Worm (Caenorhabditis elegans) whole organism, young adult: ENCODE measurements around the gene F20D6.10.

Experiments used
- B0261.1 ChIP-seq: sonication (generic microtip); optimal IDR thresholded peaks from 2 replicates; lab custom pipeline; 2016; ENCODE audit warnings: mild to moderate bottlenecking, missing genetic modification characterization, moderate library complexity, missing compliant biosample characterization
- C17E4.6 ChIP-seq: fragments of 200-800 bp; sonication (Bioruptor generic); IDR thresholded peaks from 2 replicates; pipeline ENCODE4 v1.3.6; 2022; ENCODE audit warnings: missing genetic modification reagents, missing genetic modification characterization, missing compliant biosample characterization
- D2030.7 ChIP-seq: fragments of 200-800 bp; sonication (Bioruptor generic); IDR thresholded peaks from 2 replicates; pipeline ENCODE4 v1.3.6; 2022; ENCODE audit warnings: missing genetic modification reagents, missing genetic modification characterization, missing compliant biosample characterization
- F22D6.2 ChIP-seq: sonication (generic microtip); optimal IDR thresholded peaks from 2 replicates; lab custom pipeline; 2016; ENCODE audit warnings: mild to moderate bottlenecking, missing genetic modification characterization, missing compliant biosample characterization
- F23B12.7 ChIP-seq: sonication (generic microtip); optimal IDR thresholded peaks from 2 replicates; lab custom pipeline; 2017; ENCODE audit warnings: missing genetic modification characterization, mild to moderate bottlenecking, missing compliant biosample characterization, antibody characterized with exemption, moderate library complexity; ENCODE audit not compliant: insufficient read depth
- F49E8.2 ChIP-seq: sonication (generic microtip); optimal IDR thresholded peaks from 3 replicates; lab custom pipeline; 2017; ENCODE audit warnings: missing genetic modification characterization, mild to moderate bottlenecking, missing compliant biosample characterization, antibody characterized with exemption, moderate library complexity; ENCODE audit not compliant: insufficient read depth
- K12H6.12 ChIP-seq: fragments of 200-800 bp; sonication (Bioruptor generic); optimal IDR thresholded peaks from 2 replicates; lab custom pipeline; 2018; ENCODE audit warnings: mild to moderate bottlenecking, missing genetic modification characterization, missing compliant biosample characterization
- Y56A3A.18 ChIP-seq: fragments of 200-800 bp; sonication (Bioruptor generic); IDR thresholded peaks from 2 replicates; pipeline ENCODE4 v1.3.6; 2022; ENCODE audit warnings: missing genetic modification reagents, missing genetic modification characterization, missing compliant biosample characterization
- Y95B8A.8 ChIP-seq: fragments of 200-800 bp; sonication (Bioruptor generic); IDR thresholded peaks from 2 replicates; pipeline ENCODE4 v1.3.6; 2022; ENCODE audit warnings: missing genetic modification reagents, missing genetic modification characterization, missing compliant biosample characterization
- akir-1 ChIP-seq: fragments of 200-800 bp; sonication (Bioruptor generic); optimal IDR thresholded peaks from 2 replicates; lab custom pipeline; 2018; ENCODE audit warnings: mild to moderate bottlenecking, missing genetic modification characterization, moderate library complexity, missing compliant biosample characterization
- ama-1 ChIP-seq, 3 experiments: fragments of 150-350 bp in 1 of 3; sonication (generic microtip) in 2 of 3; optimal IDR thresholded peaks; 2 replicates each; lab custom pipeline; 2014 to 2018; ENCODE audit warnings: missing biosample characterization in 2 of 3, missing genetic modification characterization in 2 of 3, missing genetic modification reagents in 2 of 3
- aptf-2 ChIP-seq: fragments of 200-800 bp; sonication (Bioruptor generic); conservative IDR thresholded peaks from 2 replicates; pipeline ENCODE4 v1.3.6; 2022; ENCODE audit warnings: missing genetic modification reagents, missing genetic modification characterization, missing compliant biosample characterization
- athp-1 ChIP-seq: sonication (generic microtip); optimal IDR thresholded peaks from 2 replicates; lab custom pipeline; 2017; ENCODE audit warnings: mild to moderate bottlenecking, missing genetic modification characterization, missing compliant biosample characterization
- attf-6 ChIP-seq: fragments of 200-800 bp; sonication (Bioruptor generic); IDR thresholded peaks from 2 replicates; pipeline ENCODE4 v1.3.6; 2022; ENCODE audit warnings: missing genetic modification reagents, missing genetic modification characterization, missing compliant biosample characterization
- bed-1 ChIP-seq: fragments of 200-800 bp; sonication (Bioruptor generic); IDR thresholded peaks from 2 replicates; pipeline ENCODE4 v1.3.6; 2022; ENCODE audit warnings: missing genetic modification reagents, missing genetic modification characterization, missing compliant biosample characterization
- ceh-27 ChIP-seq: fragments of 200-800 bp; sonication (Bioruptor generic); optimal IDR thresholded peaks from 2 replicates; lab custom pipeline; 2018; ENCODE audit warnings: mild to moderate bottlenecking, missing genetic modification characterization, moderate library complexity, missing compliant biosample characterization
- ceh-40 ChIP-seq: fragments of 200-800 bp; sonication (Bioruptor generic); IDR thresholded peaks from 2 replicates; pipeline ENCODE4 v1.3.6; 2022; ENCODE audit warnings: missing genetic modification characterization, missing compliant biosample characterization
- ceh-58 ChIP-seq: fragments of 200-800 bp; sonication (Bioruptor generic); IDR thresholded peaks from 2 replicates; pipeline ENCODE4 v1.3.6; 2022; ENCODE audit warnings: missing genetic modification characterization, missing compliant biosample characterization
- ceh-79 ChIP-seq: sonication (generic microtip); optimal IDR thresholded peaks from 2 replicates; lab custom pipeline; 2017; ENCODE audit warnings: mild to moderate bottlenecking, missing genetic modification characterization, missing compliant biosample characterization
- die-1 ChIP-seq: sonication (generic microtip); optimal IDR thresholded peaks from 2 replicates; lab custom pipeline; 2016; ENCODE audit warnings: missing genotype, mild to moderate bottlenecking, missing genetic modification characterization, missing compliant biosample characterization
- dox-1 ChIP-seq: fragments of 200-800 bp; sonication (Bioruptor generic); IDR thresholded peaks from 2 replicates; pipeline ENCODE4 v1.3.6; 2022; ENCODE audit warnings: missing genetic modification reagents, missing genetic modification characterization, missing compliant biosample characterization
- dpff-1 ChIP-seq: sonication (generic microtip); optimal IDR thresholded peaks from 2 replicates; lab custom pipeline; 2017; ENCODE audit warnings: mild to moderate bottlenecking, missing genetic modification characterization, missing compliant biosample characterization
- efl-1 ChIP-seq: fragments of 150-350 bp; optimal IDR thresholded peaks from 2 replicates; lab custom pipeline; 2014; ENCODE audit warnings: missing biosample characterization, missing genetic modification reagents, missing genetic modification characterization
- egrh-3 ChIP-seq: fragments of 200-800 bp; sonication (Bioruptor generic); IDR thresholded peaks from 2 replicates; pipeline ENCODE4 v1.3.6; 2022; ENCODE audit warnings: missing genetic modification reagents, missing genetic modification characterization, missing compliant biosample characterization
- him-1 ChIP-seq: sonication (generic microtip); optimal IDR thresholded peaks from 2 replicates; lab custom pipeline; 2016; ENCODE audit warnings: missing genotype, missing genetic modification reagents, missing genetic modification characterization, missing compliant biosample characterization
- hlh-26 ChIP-seq: fragments of 200-800 bp; sonication (Bioruptor generic); conservative IDR thresholded peaks from 2 replicates; pipeline ENCODE4 v1.3.6; 2022; ENCODE audit warnings: missing genetic modification reagents, missing genetic modification characterization, missing compliant biosample characterization
- hrde-1 ChIP-seq: sonication (generic microtip); optimal IDR thresholded peaks from 2 replicates; lab custom pipeline; 2016; ENCODE audit warnings: missing genetic modification characterization, mild to moderate bottlenecking, missing compliant biosample characterization, moderate library complexity, missing genotype, missing genetic modification reagents, borderline replicate concordance
- hsf-1 ChIP-seq: fragments of 200-800 bp; sonication (Bioruptor generic); IDR thresholded peaks from 2 replicates; pipeline ENCODE4 v1.3.6; 2022; ENCODE audit warnings: missing genetic modification reagents, missing genetic modification characterization, missing compliant biosample characterization
- lag-1 ChIP-seq: fragments of 200-800 bp; sonication (Bioruptor generic); IDR thresholded peaks from 2 replicates; pipeline ENCODE4 v1.3.6; 2022; ENCODE audit warnings: missing genetic modification reagents, missing genetic modification characterization, missing compliant biosample characterization
- let-607 ChIP-seq, 2 experiments: fragments of 200-800 bp in 1 of 2; sonication (Bioruptor generic) in 1 of 2; sonication (generic microtip) in 1 of 2; optimal IDR thresholded peaks; 2 replicates each; lab custom pipeline; 2016 to 2018; ENCODE audit warnings: mild to moderate bottlenecking in 2 of 2, missing compliant biosample characterization in 2 of 2, missing genetic modification characterization in 2 of 2, moderate library complexity in 2 of 2, missing genotype in 1 of 2
- lin-26 ChIP-seq: fragments of 200-800 bp; sonication (Bioruptor generic); IDR thresholded peaks from 2 replicates; pipeline ENCODE4 v1.3.6; 2022; ENCODE audit warnings: missing genetic modification reagents, missing genetic modification characterization, missing compliant biosample characterization
- lin-54 ChIP-seq: fragments of 200-800 bp; sonication (Bioruptor generic); optimal IDR thresholded peaks from 2 replicates; lab custom pipeline; 2018; ENCODE audit warnings: mild to moderate bottlenecking, missing genetic modification characterization, missing compliant biosample characterization
- lsl-1 ChIP-seq: fragments of 200-800 bp; sonication (Bioruptor generic); optimal IDR thresholded peaks from 2 replicates; lab custom pipeline; 2018; ENCODE audit warnings: mild to moderate bottlenecking, missing genetic modification characterization, moderate library complexity, missing compliant biosample characterization
- madf-6 ChIP-seq: fragments of 200-800 bp; sonication (Bioruptor generic); IDR thresholded peaks from 2 replicates; pipeline ENCODE4 v1.3.6; 2022; ENCODE audit warnings: missing genetic modification reagents, missing genetic modification characterization, missing compliant biosample characterization
- madf-8 ChIP-seq: fragments of 200-800 bp; sonication (Bioruptor generic); conservative IDR thresholded peaks from 2 replicates; pipeline ENCODE4 v1.3.6; 2022; ENCODE audit warnings: missing genetic modification reagents, missing genetic modification characterization, missing compliant biosample characterization
- nhr-179 ChIP-seq: sonication (generic microtip); optimal IDR thresholded peaks from 2 replicates; lab custom pipeline; 2016; ENCODE audit warnings: mild to moderate bottlenecking, missing genetic modification characterization, missing compliant biosample characterization
- rcor-1 ChIP-seq: fragments of 200-800 bp; sonication (Bioruptor generic); IDR thresholded peaks from 2 replicates; pipeline ENCODE4 v1.3.6; 2022; ENCODE audit warnings: missing genetic modification reagents, missing genetic modification characterization, missing compliant biosample characterization
- sdz-38 ChIP-seq: sonication (generic microtip); optimal IDR thresholded peaks from 2 replicates; lab custom pipeline; 2016; ENCODE audit warnings: missing genotype, missing genetic modification characterization, missing compliant biosample characterization
- somi-1 ChIP-seq: fragments of 200-800 bp; sonication (Bioruptor generic); optimal IDR thresholded peaks from 2 replicates; lab custom pipeline; 2018; ENCODE audit warnings: mild to moderate bottlenecking, missing genetic modification characterization, missing compliant biosample characterization
- tbx-9 ChIP-seq: sonication (generic microtip); optimal IDR thresholded peaks from 2 replicates; lab custom pipeline; 2016; ENCODE audit warnings: borderline replicate concordance, missing genetic modification characterization, inconsistent platforms, missing compliant biosample characterization
- tlf-1 ChIP-seq: fragments of 200-800 bp; sonication (Bioruptor generic); optimal IDR thresholded peaks from 2 replicates; lab custom pipeline; 2018; ENCODE audit warnings: mild to moderate bottlenecking, missing genetic modification characterization, missing compliant biosample characterization
- unc-130 ChIP-seq: sonication (generic microtip); optimal IDR thresholded peaks from 2 replicates; lab custom pipeline; 2016; ENCODE audit warnings: missing genetic modification reagents, missing genetic modification characterization, missing compliant biosample characterization
- unc-62 ChIP-seq: fragments of 150-350 bp; optimal IDR thresholded peaks from 2 replicates; lab custom pipeline; 2014; ENCODE audit warnings: missing biosample characterization, missing genetic modification reagents, missing genetic modification characterization
- xnd-1 ChIP-seq: sonication (generic microtip); optimal IDR thresholded peaks from 2 replicates; lab custom pipeline; 2016; ENCODE audit warnings: missing genotype, missing genetic modification reagents, missing genetic modification characterization, missing compliant biosample characterization
- zfh-2 ChIP-seq: fragments of 200-800 bp; sonication (Bioruptor generic); conservative IDR thresholded peaks from 2 replicates; pipeline ENCODE4 v1.3.6; 2022; ENCODE audit warnings: missing genetic modification reagents, missing genetic modification characterization, missing compliant biosample characterization
- ztf-18 ChIP-seq: sonication (generic microtip); optimal IDR thresholded peaks from 2 replicates; lab custom pipeline; 2016; ENCODE audit warnings: missing genotype, mild to moderate bottlenecking, missing genetic modification characterization, missing compliant biosample characterization
- ztf-25 ChIP-seq: fragments of 200-800 bp; sonication (Bioruptor generic); IDR thresholded peaks from 2 replicates; pipeline ENCODE4 v1.3.6; 2022; ENCODE audit warnings: missing genetic modification reagents, missing genetic modification characterization, missing compliant biosample characterization

Gene F20D6.10

ce11 chrV:8230056-8230455, 34.3 kb upstream of the F20D6.10 start (continued):
- TF ChIP-seq dox-1 (GFP tag; lab: Robert Waterston, UW) = peak; percentile 62; the same call in 1 of the 2 replicates
- TF ChIP-seq unc-62 (GFP tag; lab: Kevin White, UChicago) = no peak
- peak; percentile 53; the same call in 1 of the 2 replicates for TF ChIP-seq madf-6 (GFP tag; lab: Robert Waterston, UW)
- TF ChIP-seq ztf-25 = 0 out of 2 replicates have a peak, but pooled peaks have one; percentile 46
- TF ChIP-seq egrh-3 (GFP tag; lab: Robert Waterston, UW) = no peak
- no peak for TF ChIP-seq ceh-58 (GFP tag; lab: Robert Waterston, UW)
- no peak for TF ChIP-seq dpff-1 (tag; lab: Kevin White, UChicago)
- TF ChIP-seq die-1 = peak; percentile 56
- TF ChIP-seq madf-8 (GFP tag; lab: Robert Waterston, UW) = no peak
- TF ChIP-seq lin-26 (GFP tag; lab: Robert Waterston, UW) = peak; percentile 74
- TF ChIP-seq F22D6.2 (tag; lab: Kevin White, UChicago) = no peak
- peak; percentile 59; the same call in 1 of the 2 replicates for TF ChIP-seq attf-6 (GFP tag; lab: Robert Waterston, UW)
- TF ChIP-seq unc-130 = no peak
- no peak for TF ChIP-seq somi-1 (GFP tag; lab: Kevin White, UChicago)
- TF ChIP-seq him-1 = peak; percentile 78
- 0 out of 2 replicates have a peak, but pooled peaks have one; percentile 41 for TF ChIP-seq ceh-40 (GFP tag; lab: Robert Waterston, UW)
- no peak for TF ChIP-seq F49E8.2
- no peak for TF ChIP-seq tlf-1
- no peak for TF ChIP-seq efl-1 (GFP tag; lab: Kevin White, UChicago)
- peak; percentile 0 for TF ChIP-seq lsl-1 (GFP tag; lab: Kevin White, UChicago)
- no peak for TF ChIP-seq Y56A3A.18 (GFP tag; lab: Robert Waterston, UW)

ce11 chrV:8228712-8229119, 33.0 kb upstream of the F20D6.10 start:
- TF ChIP-seq dox-1 (GFP tag; lab: Robert Waterston, UW) (peak; percentile 96), aptf-2 (GFP tag; lab: Robert Waterston, UW) (0 out of 2 replicates have a peak, but pooled peaks have one; percentile 53), athp-1 (tag; lab: Kevin White, UChicago) (peak; percentile 40), F22D6.2 (tag; lab: Kevin White, UChicago) (peak; percentile 41), lin-54 (GFP tag; lab: Kevin White, UChicago) (peak; percentile 86), B0261.1 (tag; lab: Kevin White, UChicago) (peak; percentile 59), Y95B8A.8 (GFP tag; lab: Robert Waterston, UW) (peak; percentile 86), hlh-26 (GFP tag; lab: Robert Waterston, UW) (no peak), K12H6.12 (tag; lab: Kevin White, UChicago) (peak; percentile 54), let-607 (tag; optimal IDR thresholded peaks at IDR 0.05; lab: Kevin White, UChicago) (peak; percentile 19 to 22), ceh-79 (tag; lab: Kevin White, UChicago) (no peak), hrde-1 (tag; lab: Kevin White, UChicago) (peak; percentile 90), unc-130 (peak; percentile 62), bed-1 (no peak), tbx-9 (tag; lab: Kevin White, UChicago) (no peak), F23B12.7 (tag; lab: Kevin White, UChicago) (peak; percentile 74), D2030.7 (GFP tag; lab: Robert Waterston, UW) (peak; percentile 98), attf-6 (GFP tag; lab: Robert Waterston, UW) (peak; percentile 94), zfh-2 (GFP tag; lab: Robert Waterston, UW) (peak; percentile 75), lag-1 (no peak), akir-1 (GFP tag; lab: Kevin White, UChicago) (peak; percentile 49), C17E4.6 (peak; percentile 83), sdz-38 (tag; lab: Kevin White, UChicago) (no peak), ztf-18 (peak; percentile 72), xnd-1 (tag; lab: Kevin White, UChicago) (peak; percentile 66), rcor-1 (peak; percentile 95), hsf-1 (peak; percentile 92), ceh-27 (GFP tag; lab: Kevin White, UChicago) (peak; percentile 66), ama-1 (optimal IDR thresholded peaks at IDR 0.05; lab: Kevin White, UChicago) (peak; percentile 91), ama-1 (GFP tag; optimal IDR thresholded peaks at IDR 0.05; lab: Kevin White, UChicago) (peak in 1 of 2 experiments; percentile 35), nhr-179 (tag; lab: Kevin White, UChicago) (no peak)
